Fruit fly (Drosophila melanogaster) whole organism, pupa: ENCODE measurements around the gene CG34429.

Source experiments
- CG10348 ChIP-seq: fragments of 200-800 bp; sonication (Bioruptor generic); IDR thresholded peaks from 2 replicates; pipeline ENCODE4 v1.3.6; 2022; ENCODE audit warnings: missing biosample characterization, missing genetic modification characterization
- CG12605 ChIP-seq: fragments of 200-800 bp; sonication (Bioruptor generic); IDR thresholded peaks from 2 replicates; pipeline ENCODE4 v1.3.6; 2022; ENCODE audit warnings: missing biosample characterization, missing genetic modification characterization
- CG13204 ChIP-seq: fragments of 200-800 bp; sonication (Bioruptor generic); optimal IDR thresholded peaks from 2 replicates; lab custom pipeline; 2018; ENCODE audit warnings: missing biosample characterization, mild to moderate bottlenecking, missing genetic modification characterization, moderate library complexity
- CG14655 ChIP-seq: fragments of 200-800 bp; sonication (Bioruptor generic); optimal IDR thresholded peaks from 3 replicates; lab custom pipeline; 2017; ENCODE audit warnings: mild to moderate bottlenecking, missing biosample characterization, missing genetic modification reagents, missing genetic modification characterization
- CG15710 ChIP-seq: fragments of 200-800 bp; sonication (Bioruptor generic); optimal IDR thresholded peaks from 2 replicates; lab custom pipeline; 2018; ENCODE audit warnings: missing biosample characterization, mild to moderate bottlenecking, missing genetic modification characterization, moderate library complexity
- CG17806 ChIP-seq: fragments of 200-800 bp; sonication (Bioruptor generic); optimal IDR thresholded peaks from 2 replicates; lab custom pipeline; 2018; ENCODE audit warnings: missing biosample characterization, mild to moderate bottlenecking, missing genetic modification characterization, moderate library complexity
- CG32121 ChIP-seq: fragments of 200-800 bp; sonication (Bioruptor generic); IDR thresholded peaks from 2 replicates; pipeline ENCODE4 v1.3.6; 2022; ENCODE audit warnings: missing biosample characterization, missing genetic modification characterization
- CG34367 ChIP-seq: fragments of 200-800 bp; sonication (Bioruptor generic); optimal IDR thresholded peaks from 2 replicates; lab custom pipeline; 2018; ENCODE audit warnings: missing biosample characterization, mild to moderate bottlenecking, missing genetic modification characterization
- CG4496 ChIP-seq: fragments of 200-800 bp; sonication (Bioruptor generic); IDR thresholded peaks from 3 replicates; pipeline ENCODE4 v1.3.6; 2022; ENCODE audit warnings: missing biosample characterization, missing genetic modification characterization
- CG8159 ChIP-seq: fragments of 200-800 bp; sonication (Bioruptor generic); optimal IDR thresholded peaks from 3 replicates; lab custom pipeline; 2018; ENCODE audit warnings: missing biosample characterization, mild to moderate bottlenecking, missing genetic modification characterization, moderate library complexity
- CG8301 ChIP-seq: fragments of 200-800 bp; sonication (Bioruptor generic); optimal IDR thresholded peaks from 2 replicates; lab custom pipeline; 2018; ENCODE audit warnings: missing biosample characterization, mild to moderate bottlenecking, missing genetic modification characterization
- CG9948 ChIP-seq: fragments of 200-800 bp; sonication (Bioruptor generic); optimal IDR thresholded peaks from 2 replicates; lab custom pipeline; 2018; ENCODE audit warnings: missing biosample characterization, mild to moderate bottlenecking, missing genetic modification characterization, moderate library complexity
- D1 ChIP-seq: fragments of 200-800 bp; sonication (Bioruptor generic); optimal IDR thresholded peaks from 2 replicates; lab custom pipeline; 2018; ENCODE audit warnings: missing biosample characterization, mild to moderate bottlenecking, missing genetic modification characterization, moderate library complexity
- EcR ChIP-seq: fragments of 200-800 bp; sonication (Bioruptor generic); optimal IDR thresholded peaks from 3 replicates; lab custom pipeline; 2019; ENCODE audit warnings: missing biosample characterization, missing genetic modification characterization, mild to moderate bottlenecking, moderate library complexity, missing genetic modification reagents
- Ets98B ChIP-seq: fragments of 200-800 bp; sonication (Bioruptor generic); IDR thresholded peaks from 2 replicates; pipeline ENCODE4 v1.3.6; 2022; ENCODE audit warnings: missing biosample characterization, missing genetic modification characterization
- Pif1A ChIP-seq: fragments of 200-800 bp; sonication (Bioruptor generic); optimal IDR thresholded peaks from 3 replicates; lab custom pipeline; 2016; ENCODE audit warnings: missing biosample characterization, missing genetic modification characterization
- Pif1B ChIP-seq: fragments of 200-800 bp; sonication (Bioruptor generic); optimal IDR thresholded peaks from 3 replicates; lab custom pipeline; 2016; ENCODE audit warnings: missing biosample characterization, missing genetic modification characterization
- Snoo ChIP-seq: fragments of 200-800 bp; sonication (Bioruptor generic); optimal IDR thresholded peaks from 3 replicates; lab custom pipeline; 2017; ENCODE audit warnings: missing biosample characterization, mild to moderate bottlenecking, missing genetic modification characterization, inconsistent platforms
- fd96Ca ChIP-seq: fragments of 200-800 bp; sonication (Bioruptor generic); IDR thresholded peaks from 3 replicates; pipeline ENCODE4 v1.3.6; 2022; ENCODE audit warnings: missing biosample characterization, missing genetic modification characterization
- gl ChIP-seq: fragments of 200-800 bp; sonication (Bioruptor generic); optimal IDR thresholded peaks from 2 replicates; lab custom pipeline; 2018; ENCODE audit warnings: missing biosample characterization, mild to moderate bottlenecking, missing genetic modification characterization
- rn ChIP-seq: fragments of 200-800 bp; sonication (Bioruptor generic); IDR thresholded peaks from 2 replicates; pipeline ENCODE4 v1.3.6; 2022; ENCODE audit warnings: missing biosample characterization, missing genetic modification characterization

CG34429 gene

DNA sequence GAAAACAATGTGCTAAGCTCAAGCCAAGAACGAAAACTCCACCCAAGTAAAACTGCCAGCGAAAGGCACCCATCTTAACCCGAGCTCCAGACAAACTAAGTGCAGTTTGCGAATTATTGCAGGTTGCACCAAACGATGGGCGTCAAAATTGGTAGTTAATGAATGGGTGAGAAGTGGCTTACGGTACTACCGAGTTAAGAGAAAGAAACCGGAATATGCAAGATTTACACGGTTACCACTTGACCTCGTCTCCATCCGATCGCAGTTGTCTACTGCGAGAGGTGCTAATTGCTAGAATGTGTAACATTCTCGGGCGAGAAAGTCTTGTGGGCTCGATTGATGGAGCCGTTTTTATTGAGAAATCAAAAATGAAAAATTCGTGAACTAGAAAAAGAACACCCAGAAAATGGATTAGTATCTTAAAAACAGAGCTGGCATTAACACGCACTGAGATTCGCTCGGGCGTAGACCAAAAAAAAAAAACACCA is 1.5 kb upstream of the CG34429 start, which contains the start of the genes CG14115 and CG34428:
Gene CG14115, minus strand, starts transcription at position 101 of the 488 bp plus-strand sequence.
Gene CG34428, plus strand, starts transcription at position 438 of the 488 bp plus-strand sequence.
- no peak for TF ChIP-seq fd96Ca
- no peak for TF ChIP-seq gl (tag; lab: Kevin White, UChicago)
- TF ChIP-seq CG8159, result no peak
- TF ChIP-seq Pif1A (GFP tag; lab: Kevin White, UChicago), result no peak
- no peak for TF ChIP-seq Pif1B (GFP tag; lab: Kevin White, UChicago)
- TF ChIP-seq CG14655 (GFP tag; lab: Kevin White, UChicago), result no peak
- no peak for TF ChIP-seq CG10348
- no peak for TF ChIP-seq CG15710
- TF ChIP-seq, all 21 proteins: peak for 0

DNA sequence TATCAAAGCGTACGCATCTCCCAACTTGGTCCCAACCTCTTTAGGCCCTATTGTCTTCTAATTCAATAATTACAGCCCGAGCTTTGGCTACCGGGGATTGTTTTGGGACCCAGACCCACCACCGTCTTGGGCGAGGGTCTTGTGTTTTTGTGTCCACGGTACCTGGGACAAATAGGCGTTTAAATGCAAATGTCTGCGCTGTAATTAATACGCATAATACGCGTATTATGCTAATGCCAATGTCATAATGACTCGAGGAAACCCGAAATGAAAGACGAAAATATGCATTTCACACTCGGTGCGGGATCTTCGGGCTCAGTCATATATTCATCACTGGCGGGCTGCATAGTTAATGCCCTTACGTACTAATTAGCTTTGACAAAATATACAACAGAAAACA is 1.5 kb downstream of the CG34429 start:
- TF ChIP-seq Snoo (tag; lab: Kevin White, UChicago) (no peak), CG13204 (GFP tag; lab: Kevin White, UChicago) (no peak), EcR (no peak), Pif1A (GFP tag; lab: Kevin White, UChicago) (no peak), gl (tag; lab: Kevin White, UChicago) (no peak), CG8159 (no peak), Ets98B (GFP tag; lab: Robert Waterston, UW) (no peak), CG12605 (GFP tag; lab: Robert Waterston, UW) (no peak), fd96Ca (no peak), CG32121 (GFP tag; lab: Robert Waterston, UW) (no peak), CG9948 (tag; lab: Kevin White, UChicago) (no peak), CG15710 (no peak), CG17806 (no peak)
- TF ChIP-seq, all 21 proteins: peak for 0

DNA sequence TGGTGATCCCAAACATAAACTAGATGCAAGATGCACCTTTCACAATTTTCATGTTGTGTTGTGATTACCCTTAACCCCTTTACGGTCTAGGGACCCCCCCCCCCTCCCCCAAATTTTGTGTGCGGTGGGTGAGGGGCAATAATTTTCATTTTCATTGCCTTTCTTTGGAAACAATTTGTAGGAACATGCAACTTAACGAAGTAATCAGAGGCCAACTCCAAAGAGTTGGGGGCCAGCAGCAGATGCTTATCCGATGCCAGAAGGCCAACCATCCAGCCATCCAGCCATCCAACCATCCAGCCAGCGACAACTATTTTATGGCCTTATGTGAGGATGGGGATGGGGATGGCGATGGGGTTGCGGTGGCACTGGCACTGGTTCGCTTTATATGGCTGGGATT is 2.1 kb downstream of the CG34429 start:
- TF ChIP-seq CG34367 (tag; lab: Kevin White, UChicago) (no peak), CG14655 (GFP tag; lab: Kevin White, UChicago) (no peak)

dm6 chr3L:13065619-13066018 is 2.8 kb downstream of the CG34429 start:
- TF ChIP-seq CG4496 (GFP tag; lab: Robert Waterston, UW), result no peak
- TF ChIP-seq CG10348, result no peak
- TF ChIP-seq CG9948 (tag; lab: Kevin White, UChicago), result no peak
- no peak for TF ChIP-seq Pif1B (GFP tag; lab: Kevin White, UChicago)
- no peak for TF ChIP-seq CG14655 (GFP tag; lab: Kevin White, UChicago)
- TF ChIP-seq EcR, result no peak
- no peak for TF ChIP-seq CG34367 (tag; lab: Kevin White, UChicago)
- no peak for TF ChIP-seq rn

dm6 chr3L:13066220-13066619 is 3.4 kb downstream of the CG34429 start:
- TF ChIP-seq rn (no peak), CG17806 (peak; percentile 44), CG15710 (peak; percentile 31), EcR (no peak), CG9948 (tag; lab: Kevin White, UChicago) (peak; percentile 50), CG10348 (no peak), gl (tag; lab: Kevin White, UChicago) (no peak), CG14655 (GFP tag; lab: Kevin White, UChicago) (peak; percentile 31), Snoo (tag; lab: Kevin White, UChicago) (no peak), CG34367 (tag; lab: Kevin White, UChicago) (peak; percentile 27), CG12605 (GFP tag; lab: Robert Waterston, UW) (no peak), Pif1A (GFP tag; lab: Kevin White, UChicago) (peak; percentile 28), Pif1B (GFP tag; lab: Kevin White, UChicago) (no peak), CG32121 (GFP tag; lab: Robert Waterston, UW) (no peak), CG13204 (GFP tag; lab: Kevin White, UChicago) (no peak), D1 (tag; lab: Kevin White, UChicago) (no peak), CG8301 (tag; lab: Kevin White, UChicago) (peak; percentile 40), CG4496 (GFP tag; lab: Robert Waterston, UW) (no peak), CG8159 (peak; percentile 52), fd96Ca (no peak), Ets98B (GFP tag; lab: Robert Waterston, UW) (no peak)

dm6 chr3L:13068293-13068692 is 5.4 kb downstream of the CG34429 start:
- TF ChIP-seq D1 (tag; lab: Kevin White, UChicago) (no peak), gl (tag; lab: Kevin White, UChicago) (no peak), Pif1A (GFP tag; lab: Kevin White, UChicago) (peak; percentile 6), CG17806 (peak; percentile 15), fd96Ca (no peak), CG15710 (no peak), CG4496 (GFP tag; lab: Robert Waterston, UW) (no peak), CG10348 (no peak), CG12605 (GFP tag; lab: Robert Waterston, UW) (no peak), CG9948 (tag; lab: Kevin White, UChicago) (peak; percentile 35), CG13204 (GFP tag; lab: Kevin White, UChicago) (no peak), rn (no peak), Ets98B (GFP tag; lab: Robert Waterston, UW) (no peak), Pif1B (GFP tag; lab: Kevin White, UChicago) (no peak), CG8159 (no peak), CG32121 (GFP tag; lab: Robert Waterston, UW) (no peak), Snoo (tag; lab: Kevin White, UChicago) (no peak), EcR (no peak), CG8301 (tag; lab: Kevin White, UChicago) (peak; percentile 15), CG14655 (GFP tag; lab: Kevin White, UChicago) (peak; percentile 46), CG34367 (tag; lab: Kevin White, UChicago) (no peak)
